Fruit fly (Drosophila melanogaster): Measurements from ENCODE around the gene ifc.

- TF ChIP-seq CG10669 (GFP tag; optimal IDR thresholded peaks at IDR 0.05) (no peak), CG1621 (tag; optimal IDR thresholded peaks at IDR 0.05) (no peak), CG15336 (GFP tag; IDR thresholded peaks at IDR 0.05) (no peak), CG10631 (GFP tag; optimal IDR thresholded peaks at IDR 0.05) (no peak), achi (GFP tag; optimal IDR thresholded peaks at IDR 0.05) (no peak), CG8632 (GFP tag; optimal IDR thresholded peaks at IDR 0.05) (no peak), Ets96B (tag; optimal IDR thresholded peaks at IDR 0.05) (no peak), CG8319 (GFP tag; optimal IDR thresholded peaks at IDR 0.05) (no peak), Met (GFP tag; optimal IDR thresholded peaks at IDR 0.05) (no peak), acj6 (GFP tag; optimal IDR thresholded peaks at IDR 0.05) (no peak), Eip75B (GFP tag; optimal IDR thresholded peaks at IDR 0.05) (no peak), CG8119 (GFP tag; IDR thresholded peaks at IDR 0.05) (no peak), cyc (GFP tag; optimal IDR thresholded peaks at IDR 0.05) (no peak), Blimp-1 (GFP tag; optimal IDR thresholded peaks at IDR 0.05) (no peak)
Measured at dm6 chr2L:6034344-6034743, 48.2 kb downstream of the ifc start, which contains the start of gene CG9109.
